Worm (Caenorhabditis elegans) whole organism, L3 larva: Measurements from ENCODE around the gene sto-3.
A peak's percentile ranks its signal among the peaks of the same experiment; 100 is the strongest.

Experiments
- lin-39 ChIP-seq: fragments of 150-350 bp; optimal IDR thresholded peaks from 2 replicates; lab custom pipeline; 2018; ENCODE audit warnings: missing biosample characterization, missing genetic modification reagents, missing genetic modification characterization
- nfya-1 ChIP-seq: sonication (generic microtip); optimal IDR thresholded peaks from 2 replicates; lab custom pipeline; 2017; ENCODE audit warnings: missing genetic modification characterization, mild to moderate bottlenecking, missing compliant biosample characterization, antibody characterized with exemption, moderate library complexity; ENCODE audit not compliant: insufficient read depth
- nhr-12 ChIP-seq: fragments of 150-350 bp; optimal IDR thresholded peaks from 2 replicates; lab custom pipeline; 2014; ENCODE audit warnings: missing biosample characterization, missing genetic modification characterization
- nhr-23 ChIP-seq: fragments of 150-350 bp; optimal IDR thresholded peaks from 2 replicates; lab custom pipeline; 2014; ENCODE audit warnings: missing biosample characterization, missing genetic modification reagents, missing genetic modification characterization

The sto-3 gene

DNA sequence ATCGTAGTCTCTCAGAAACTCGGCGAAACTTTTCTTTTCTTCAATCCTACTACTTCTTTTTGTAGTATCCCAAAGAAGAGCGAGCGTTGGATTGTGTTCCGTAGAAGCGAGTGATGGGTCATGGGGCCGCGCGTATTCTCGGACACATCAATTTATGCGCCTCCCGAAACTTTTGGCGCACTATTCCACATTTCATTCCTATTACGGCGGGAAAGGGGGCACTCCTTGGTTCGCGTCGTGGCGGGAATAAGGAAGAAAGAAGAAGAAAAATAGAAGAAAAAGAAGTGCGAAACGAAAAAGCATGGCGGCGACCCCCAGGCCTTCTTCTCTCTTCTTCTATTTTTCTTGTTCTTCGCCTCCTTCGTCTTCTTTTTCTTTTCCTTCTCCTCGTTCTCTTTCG lies 50.2 kb downstream of the sto-3 start:
- peak; percentile 1 for TF ChIP-seq lin-39 (tag; lab: Kevin White, UChicago)
- TF ChIP-seq nhr-12 (tag; lab: Kevin White, UChicago): no peak
- TF ChIP-seq nfya-1 (tag; lab: Kevin White, UChicago): peak; percentile 41
- TF ChIP-seq nhr-23 (tag; lab: Kevin White, UChicago): peak; percentile 6
